Worm (Caenorhabditis elegans): ENCODE results near the gene C39F7.1.
A peak's percentile ranks its signal among the peaks of the same experiment; 100 is the strongest.

The C39F7.1 gene

DNA sequence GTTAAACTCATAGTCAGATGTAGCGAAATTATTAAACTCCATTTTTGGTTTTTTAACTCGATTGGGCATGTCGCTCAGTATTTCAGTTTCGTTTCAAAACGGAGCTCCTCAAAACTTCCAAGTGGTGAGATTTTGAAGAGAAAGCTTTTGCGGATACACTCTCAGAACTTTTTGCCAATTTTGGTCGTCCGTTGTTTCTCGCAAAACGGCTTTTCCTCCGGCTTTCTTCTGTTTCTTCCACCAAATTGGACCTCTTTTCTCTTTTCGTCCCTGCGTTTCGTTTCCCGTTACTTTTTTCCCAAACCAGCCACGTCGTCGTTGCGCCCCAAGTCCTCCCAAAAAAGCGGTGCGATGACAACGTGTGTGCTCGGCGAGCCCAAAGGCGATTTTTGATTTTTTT is at the start of gene C39F7.1:
Gene C39F7.1 (plus strand): TSS at position 301 of the 400 bp plus-strand sequence.
- TF ChIP-seq flt-1 (GFP tag; IDR thresholded peaks at IDR 0.05) = no peak
- no peak for TF ChIP-seq ztf-29 (GFP tag; IDR thresholded peaks at IDR 0.05)
- TF ChIP-seq med-1 (GFP tag; optimal IDR thresholded peaks at IDR 0.05; ENCODE audit: insufficient read depth) = no peak
- TF ChIP-seq cog-1 (tag; optimal IDR thresholded peaks at IDR 0.05) = no peak
- TF ChIP-seq T22C8.4 (GFP tag; IDR thresholded peaks at IDR 0.05) = no peak
- TF ChIP-seq klf-2 (GFP tag; conservative IDR thresholded peaks at IDR 0.05) = no peak
- no peak for TF ChIP-seq ref-1 (GFP tag; conservative IDR thresholded peaks at IDR 0.05)
- no peak for TF ChIP-seq tab-1 (GFP tag; IDR thresholded peaks at IDR 0.05)
- no peak for TF ChIP-seq ztf-23 (GFP tag; IDR thresholded peaks at IDR 0.05)

DNA sequence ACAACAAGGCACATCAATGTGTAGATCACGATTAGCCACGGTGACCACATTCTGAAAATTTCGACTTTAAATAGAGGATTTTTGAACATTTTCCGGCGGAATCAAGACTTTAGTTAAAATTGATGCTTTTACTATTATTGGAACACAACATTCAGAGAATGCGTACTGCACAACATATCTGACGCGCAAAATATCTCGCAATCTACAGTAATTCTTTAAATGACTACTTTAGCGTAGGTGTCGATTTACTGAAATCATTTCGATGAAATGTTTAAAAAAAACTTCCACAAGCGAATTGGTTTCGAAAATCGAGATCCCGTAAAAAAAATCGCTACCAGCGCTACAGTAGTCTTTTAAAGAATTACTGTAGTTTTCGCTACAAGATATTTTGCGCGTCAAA is 39.6 kb upstream of the C39F7.1 start, which contains the start of gene Y50D4A.10:
Gene Y50D4A.10 (minus strand): TSS at position 57 of the 400 bp plus-strand sequence.
- TF ChIP-seq klf-2 (GFP tag; conservative IDR thresholded peaks at IDR 0.05) = no peak
- no peak for TF ChIP-seq flt-1 (GFP tag; IDR thresholded peaks at IDR 0.05)
- no peak for TF ChIP-seq med-1 (GFP tag; optimal IDR thresholded peaks at IDR 0.05; ENCODE audit: insufficient read depth)
- no peak for TF ChIP-seq ztf-29 (GFP tag; IDR thresholded peaks at IDR 0.05)
- TF ChIP-seq T22C8.4 (GFP tag; IDR thresholded peaks at IDR 0.05) = no peak
- no peak for TF ChIP-seq tab-1 (GFP tag; IDR thresholded peaks at IDR 0.05)

- TF ChIP-seq klf-2 (GFP tag; conservative IDR thresholded peaks at IDR 0.05) (no peak), ztf-23 (GFP tag; IDR thresholded peaks at IDR 0.05) (0 out of 2 replicates have a peak, but pooled peaks have one; percentile 13)
These were observed 36.6 kb upstream of the C39F7.1 start for ce11 chrV:1223559-1223958.

- no peak for TF ChIP-seq ztf-29 (GFP tag; IDR thresholded peaks at IDR 0.05)
- TF ChIP-seq ztf-23 (GFP tag; IDR thresholded peaks at IDR 0.05) = no peak
- no peak for TF ChIP-seq tab-1 (GFP tag; IDR thresholded peaks at IDR 0.05)
- TF ChIP-seq T22C8.4 (GFP tag; IDR thresholded peaks at IDR 0.05) = no peak
- no peak for TF ChIP-seq klf-2 (GFP tag; conservative IDR thresholded peaks at IDR 0.05)
- no peak for TF ChIP-seq cog-1 (tag; optimal IDR thresholded peaks at IDR 0.05)
- TF ChIP-seq ref-1 (GFP tag; conservative IDR thresholded peaks at IDR 0.05) = no peak
- TF ChIP-seq flt-1 (GFP tag; IDR thresholded peaks at IDR 0.05) = no peak
- no peak for TF ChIP-seq med-1 (GFP tag; optimal IDR thresholded peaks at IDR 0.05; ENCODE audit: insufficient read depth)
These were observed 33.9 kb upstream of the C39F7.1 start for ce11 chrV:1226239-1226638.

DNA sequence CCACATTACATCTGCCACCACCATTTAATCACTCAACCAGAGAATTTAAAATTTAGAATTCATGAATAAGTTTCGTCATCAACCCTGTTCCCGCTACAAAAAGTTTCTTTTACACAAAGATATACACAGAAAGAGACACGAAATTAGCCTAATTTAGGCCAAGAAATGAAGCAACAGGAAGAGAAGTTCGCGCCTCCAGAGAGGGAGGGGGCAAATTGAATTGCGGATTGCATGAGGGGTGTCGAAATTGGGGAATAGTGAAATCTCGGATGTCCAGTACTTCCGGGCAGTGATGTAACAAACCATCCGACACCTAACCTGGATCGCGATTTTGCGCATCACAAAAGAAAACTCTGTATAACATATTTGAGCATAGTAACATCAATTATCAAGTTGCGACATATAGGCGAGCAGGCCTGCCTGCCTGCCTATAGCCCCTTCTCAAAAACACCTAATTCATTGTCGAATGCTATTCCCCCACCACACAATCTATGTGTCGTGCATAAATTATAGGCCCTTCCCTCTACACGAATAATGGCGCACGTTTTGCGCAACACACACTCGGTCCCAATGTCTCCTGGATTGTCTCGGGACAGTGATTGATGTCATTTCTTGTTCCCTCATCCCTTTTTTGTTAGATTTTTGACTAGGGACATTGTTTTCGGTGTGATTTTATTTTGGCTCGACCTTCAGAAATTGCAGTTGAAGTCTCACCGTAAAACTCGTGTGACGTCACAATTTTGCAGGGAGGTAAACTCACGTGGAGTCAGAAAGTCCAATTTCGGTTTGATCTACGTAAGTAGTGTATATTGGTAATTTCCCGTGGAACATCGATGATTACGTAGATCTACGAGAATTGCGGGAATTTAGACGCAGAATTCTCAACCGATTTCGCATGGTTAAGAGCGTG is 32.1 kb upstream of the C39F7.1 start:
- TF ChIP-seq flt-1 (GFP tag; IDR thresholded peaks at IDR 0.05) = no peak
- TF ChIP-seq ref-1 (GFP tag; conservative IDR thresholded peaks at IDR 0.05) = no peak
- TF ChIP-seq ztf-23 (GFP tag; IDR thresholded peaks at IDR 0.05) = no peak
- TF ChIP-seq klf-2 (GFP tag; conservative IDR thresholded peaks at IDR 0.05) = no peak
- TF ChIP-seq med-1 (GFP tag; optimal IDR thresholded peaks at IDR 0.05; ENCODE audit: insufficient read depth) = no peak
- no peak for TF ChIP-seq ztf-29 (GFP tag; IDR thresholded peaks at IDR 0.05)
- TF ChIP-seq T22C8.4 (GFP tag; IDR thresholded peaks at IDR 0.05) = no peak
- no peak for TF ChIP-seq cog-1 (tag; optimal IDR thresholded peaks at IDR 0.05)
- no peak for TF ChIP-seq tab-1 (GFP tag; IDR thresholded peaks at IDR 0.05)

DNA sequence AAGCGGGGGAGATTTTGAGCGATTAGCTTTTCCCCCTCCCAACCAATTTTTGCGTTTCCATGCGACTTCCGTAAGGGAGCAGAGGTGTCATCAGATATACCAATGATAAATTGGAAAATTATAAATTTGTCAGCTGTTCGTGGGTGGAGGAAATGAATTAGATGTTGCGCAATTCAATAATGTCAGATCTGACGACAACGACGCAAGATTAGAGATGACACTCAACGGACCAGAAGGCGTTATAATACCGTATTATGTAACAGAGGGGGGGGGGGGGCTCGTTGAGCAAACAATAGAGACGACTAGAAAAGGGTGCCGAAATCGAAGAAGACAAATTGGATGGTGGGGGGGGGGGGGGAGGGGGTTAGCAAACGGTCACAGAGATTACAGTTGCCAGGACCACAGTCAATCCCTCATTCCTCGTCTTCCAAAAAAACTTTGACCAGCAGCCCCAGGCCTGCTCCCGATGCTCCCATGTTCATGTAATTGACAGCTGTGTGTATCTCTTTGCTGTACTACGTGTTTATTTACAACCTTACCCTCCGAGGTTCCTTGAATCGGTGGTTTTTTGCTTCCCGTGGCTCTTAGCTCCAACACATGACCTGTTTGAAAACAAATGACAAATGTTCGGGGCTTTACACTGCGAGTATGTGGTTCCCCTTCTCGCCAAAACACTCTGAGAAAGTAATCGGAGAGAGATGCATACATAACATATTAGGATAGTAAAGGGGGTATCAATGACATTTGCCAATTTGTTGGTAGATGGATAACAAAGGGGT is 31.1 kb upstream of the C39F7.1 start:
- TF ChIP-seq T22C8.4 (GFP tag; IDR thresholded peaks at IDR 0.05) (no peak), ref-1 (GFP tag; conservative IDR thresholded peaks at IDR 0.05) (no peak), ztf-29 (GFP tag; IDR thresholded peaks at IDR 0.05) (no peak), tab-1 (GFP tag; IDR thresholded peaks at IDR 0.05) (no peak), flt-1 (GFP tag; IDR thresholded peaks at IDR 0.05) (no peak), ztf-23 (GFP tag; IDR thresholded peaks at IDR 0.05) (no peak), klf-2 (GFP tag; conservative IDR thresholded peaks at IDR 0.05) (no peak), med-1 (GFP tag; optimal IDR thresholded peaks at IDR 0.05; ENCODE audit: insufficient read depth) (no peak), cog-1 (tag; optimal IDR thresholded peaks at IDR 0.05) (no peak)

DNA sequence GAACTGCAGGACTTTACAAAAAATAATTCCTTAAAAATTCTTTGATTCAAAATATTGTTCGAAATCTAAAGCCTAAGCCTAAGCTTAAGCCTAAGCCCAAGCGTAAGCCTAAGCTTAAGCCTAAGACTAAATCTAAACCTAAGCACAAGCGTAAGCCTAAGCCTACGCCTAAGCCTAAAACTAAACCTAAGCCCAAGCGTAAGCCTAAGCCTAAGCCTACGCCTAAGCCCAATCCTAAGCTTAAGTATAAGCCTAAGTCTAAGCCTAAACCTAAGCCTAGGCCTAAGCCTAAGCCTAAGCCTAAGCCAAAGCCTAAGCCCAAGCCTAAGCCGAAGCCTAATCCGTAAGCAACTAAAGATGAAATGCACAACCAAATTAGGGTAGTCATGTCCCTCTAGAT is 29.6 kb upstream of the C39F7.1 start:
- TF ChIP-seq ztf-23 (GFP tag; IDR thresholded peaks at IDR 0.05) (no peak), med-1 (GFP tag; optimal IDR thresholded peaks at IDR 0.05; ENCODE audit: insufficient read depth) (no peak), klf-2 (GFP tag; conservative IDR thresholded peaks at IDR 0.05) (no peak), cog-1 (tag; optimal IDR thresholded peaks at IDR 0.05) (no peak), ztf-29 (GFP tag; IDR thresholded peaks at IDR 0.05) (peak; percentile 76; the same call in 1 of the 2 replicates), ref-1 (GFP tag; conservative IDR thresholded peaks at IDR 0.05) (no peak), tab-1 (GFP tag; IDR thresholded peaks at IDR 0.05) (no peak), flt-1 (GFP tag; IDR thresholded peaks at IDR 0.05) (no peak)

- TF ChIP-seq cog-1 (tag; optimal IDR thresholded peaks at IDR 0.05) = no peak
- no peak for TF ChIP-seq ztf-29 (GFP tag; IDR thresholded peaks at IDR 0.05)
- TF ChIP-seq T22C8.4 (GFP tag; IDR thresholded peaks at IDR 0.05) = no peak
- TF ChIP-seq klf-2 (GFP tag; conservative IDR thresholded peaks at IDR 0.05) = no peak
- no peak for TF ChIP-seq tab-1 (GFP tag; IDR thresholded peaks at IDR 0.05)
- no peak for TF ChIP-seq flt-1 (GFP tag; IDR thresholded peaks at IDR 0.05)
- no peak for TF ChIP-seq ref-1 (GFP tag; conservative IDR thresholded peaks at IDR 0.05)
These were observed 27.6 kb upstream of the C39F7.1 start for ce11 chrV:1232574-1232973.

- TF ChIP-seq ztf-29 (GFP tag; IDR thresholded peaks at IDR 0.05) = no peak
- no peak for TF ChIP-seq med-1 (GFP tag; optimal IDR thresholded peaks at IDR 0.05; ENCODE audit: insufficient read depth)
- no peak for TF ChIP-seq flt-1 (GFP tag; IDR thresholded peaks at IDR 0.05)
- no peak for TF ChIP-seq cog-1 (tag; optimal IDR thresholded peaks at IDR 0.05)
- TF ChIP-seq tab-1 (GFP tag; IDR thresholded peaks at IDR 0.05) = no peak
- TF ChIP-seq T22C8.4 (GFP tag; IDR thresholded peaks at IDR 0.05) = no peak
- TF ChIP-seq ztf-23 (GFP tag; IDR thresholded peaks at IDR 0.05) = no peak
- TF ChIP-seq ref-1 (GFP tag; conservative IDR thresholded peaks at IDR 0.05) = no peak
These were observed 24.8 kb upstream of the C39F7.1 start, which contains the start of gene madd-2 for ce11 chrV:1235355-1235754. TSS of gene madd-2 (minus strand) at chrV:1235455.
